Worm (Caenorhabditis elegans) whole organism, young adult: ENCODE measurements around the gene Y69H2.7.

Experiments
- B0019.2 ChIP-seq: fragments of 200-800 bp; sonication (Bioruptor generic); conservative IDR thresholded peaks from 2 replicates; pipeline ENCODE4 v1.3.6; 2022; ENCODE audit warnings: missing genetic modification reagents, missing genetic modification characterization, missing compliant biosample characterization
- Y56A3A.18 ChIP-seq: fragments of 200-800 bp; sonication (Bioruptor generic); IDR thresholded peaks from 2 replicates; pipeline ENCODE4 v1.3.6; 2022; ENCODE audit warnings: missing genetic modification reagents, missing genetic modification characterization, missing compliant biosample characterization
- efl-1 ChIP-seq: fragments of 150-350 bp; optimal IDR thresholded peaks from 2 replicates; lab custom pipeline; 2014; ENCODE audit warnings: missing biosample characterization, missing genetic modification reagents, missing genetic modification characterization
- madf-10 ChIP-seq: sonication (generic microtip); optimal IDR thresholded peaks from 2 replicates; lab custom pipeline; 2016; ENCODE audit warnings: mild to moderate bottlenecking, missing genetic modification characterization, missing compliant biosample characterization
- pha-4 ChIP-seq: fragments of 150-350 bp; sonication (generic microtip); optimal IDR thresholded peaks from 2 replicates; lab custom pipeline; 2014; ENCODE audit warnings: missing biosample characterization, missing genetic modification reagents, missing genetic modification characterization
- snpc-4 ChIP-seq, 5 experiments: fragments of 150-350 bp in 1 of 5; sonication (generic microtip) in 4 of 5; optimal IDR thresholded peaks; 2 replicates each; lab custom pipeline; 2014 to 2018; ENCODE audit warnings: missing genetic modification characterization in 5 of 5, missing biosample characterization in 3 of 5, antibody characterized with exemption in 2 of 5, mild to moderate bottlenecking in 2 of 5, missing compliant biosample characterization in 2 of 5, missing genotype in 2 of 5, moderate library complexity in 2 of 5, missing genetic modification reagents in 1 of 5
- unc-62 ChIP-seq: fragments of 150-350 bp; optimal IDR thresholded peaks from 2 replicates; lab custom pipeline; 2014; ENCODE audit warnings: missing biosample characterization, missing genetic modification reagents, missing genetic modification characterization

- TF ChIP-seq madf-10 (tag; lab: Kevin White, UChicago): no peak
- no peak for TF ChIP-seq snpc-4 (GFP tag; optimal IDR thresholded peaks at IDR 0.05; lab: Kevin White, UChicago)
- TF ChIP-seq snpc-4 (tag; optimal IDR thresholded peaks at IDR 0.05; lab: Kevin White, UChicago): no peak
- no peak for TF ChIP-seq pha-4 (tag; lab: Kevin White, UChicago)
- no peak for TF ChIP-seq unc-62 (GFP tag; lab: Kevin White, UChicago)
- no peak for TF ChIP-seq Y56A3A.18 (GFP tag; lab: Robert Waterston, UW)
- no peak for TF ChIP-seq B0019.2 (GFP tag; lab: Robert Waterston, UW)
- no peak for TF ChIP-seq efl-1 (GFP tag; lab: Kevin White, UChicago)
These were observed 44.6 kb downstream of the Y69H2.7 start, which contains the start of gene scl-20 for ce11 chrV:18734381-18734780.
